Worm (Caenorhabditis elegans) whole organism, young adult: ENCODE data around the gene lsy-2.
A peak's percentile ranks its signal among the peaks of the same experiment; 100 is the strongest.

Experiments
- B0019.2 ChIP-seq: fragments of 200-800 bp; sonication (Bioruptor generic); conservative IDR thresholded peaks from 2 replicates; pipeline ENCODE4 v1.3.6; 2022; ENCODE audit warnings: missing genetic modification reagents, missing genetic modification characterization, missing compliant biosample characterization
- B0336.3 ChIP-seq: fragments of 200-800 bp; sonication (Bioruptor generic); IDR thresholded peaks from 2 replicates; pipeline ENCODE4 v1.3.6; 2022; ENCODE audit warnings: missing genetic modification characterization, missing compliant biosample characterization
- C17E4.6 ChIP-seq: fragments of 200-800 bp; sonication (Bioruptor generic); IDR thresholded peaks from 2 replicates; pipeline ENCODE4 v1.3.6; 2022; ENCODE audit warnings: missing genetic modification reagents, missing genetic modification characterization, missing compliant biosample characterization
- F10E7.11 ChIP-seq: sonication (generic microtip); optimal IDR thresholded peaks from 2 replicates; lab custom pipeline; 2017; ENCODE audit warnings: mild to moderate bottlenecking, missing genetic modification characterization, moderate library complexity, missing compliant biosample characterization
- F57A8.1 ChIP-seq: fragments of 200-800 bp; sonication (Bioruptor generic); optimal IDR thresholded peaks from 2 replicates; lab custom pipeline; 2018; ENCODE audit warnings: mild to moderate bottlenecking, missing genetic modification characterization, moderate library complexity, missing compliant biosample characterization
- T26A5.8 ChIP-seq: sonication (generic microtip); optimal IDR thresholded peaks from 2 replicates; lab custom pipeline; 2016; ENCODE audit warnings: missing genetic modification characterization, missing compliant biosample characterization
- Y53G8AR.9 ChIP-seq: fragments of 200-800 bp; sonication (Bioruptor generic); conservative IDR thresholded peaks from 2 replicates; pipeline ENCODE4 v1.3.6; 2022; ENCODE audit warnings: missing genetic modification reagents, missing genetic modification characterization, missing compliant biosample characterization
- Y56A3A.18 ChIP-seq: fragments of 200-800 bp; sonication (Bioruptor generic); IDR thresholded peaks from 2 replicates; pipeline ENCODE4 v1.3.6; 2022; ENCODE audit warnings: missing genetic modification reagents, missing genetic modification characterization, missing compliant biosample characterization
- ZK185.1 ChIP-seq: sonication (generic microtip); optimal IDR thresholded peaks from 2 replicates; lab custom pipeline; 2016; ENCODE audit warnings: mild to moderate bottlenecking, missing genetic modification characterization, missing compliant biosample characterization; ENCODE audit not compliant: poor library complexity, severe bottlenecking
- akir-1 ChIP-seq: fragments of 200-800 bp; sonication (Bioruptor generic); optimal IDR thresholded peaks from 2 replicates; lab custom pipeline; 2018; ENCODE audit warnings: mild to moderate bottlenecking, missing genetic modification characterization, moderate library complexity, missing compliant biosample characterization
- ama-1 ChIP-seq, 3 experiments: fragments of 150-350 bp in 1 of 3; sonication (generic microtip) in 2 of 3; optimal IDR thresholded peaks; 2 replicates each; lab custom pipeline; 2014 to 2018; ENCODE audit warnings: missing biosample characterization in 2 of 3, missing genetic modification characterization in 2 of 3, missing genetic modification reagents in 2 of 3
- attf-3 ChIP-seq: fragments of 200-800 bp; sonication (Bioruptor generic); conservative IDR thresholded peaks from 2 replicates; pipeline ENCODE4 v1.3.6; 2022; ENCODE audit warnings: missing genetic modification reagents, missing genetic modification characterization, missing compliant biosample characterization
- attf-5 ChIP-seq: fragments of 200-800 bp; sonication (Bioruptor generic); optimal IDR thresholded peaks from 2 replicates; lab custom pipeline; 2018; ENCODE audit warnings: mild to moderate bottlenecking, missing genetic modification characterization, missing compliant biosample characterization
- attf-6 ChIP-seq: fragments of 200-800 bp; sonication (Bioruptor generic); IDR thresholded peaks from 2 replicates; pipeline ENCODE4 v1.3.6; 2022; ENCODE audit warnings: missing genetic modification reagents, missing genetic modification characterization, missing compliant biosample characterization
- bed-1 ChIP-seq: fragments of 200-800 bp; sonication (Bioruptor generic); IDR thresholded peaks from 2 replicates; pipeline ENCODE4 v1.3.6; 2022; ENCODE audit warnings: missing genetic modification reagents, missing genetic modification characterization, missing compliant biosample characterization
- ceh-100 ChIP-seq: fragments of 200-800 bp; sonication (Bioruptor generic); IDR thresholded peaks from 2 replicates; pipeline ENCODE4 v1.3.6; 2022; ENCODE audit warnings: missing genetic modification reagents, missing genetic modification characterization, missing compliant biosample characterization
- die-1 ChIP-seq: sonication (generic microtip); optimal IDR thresholded peaks from 2 replicates; lab custom pipeline; 2016; ENCODE audit warnings: missing genotype, mild to moderate bottlenecking, missing genetic modification characterization, missing compliant biosample characterization
- egl-44 ChIP-seq: fragments of 200-800 bp; sonication (Bioruptor generic); IDR thresholded peaks from 2 replicates; pipeline ENCODE4 v1.3.6; 2022; ENCODE audit warnings: missing genetic modification reagents, missing genetic modification characterization, missing compliant biosample characterization
- egrh-3 ChIP-seq: fragments of 200-800 bp; sonication (Bioruptor generic); IDR thresholded peaks from 2 replicates; pipeline ENCODE4 v1.3.6; 2022; ENCODE audit warnings: missing genetic modification reagents, missing genetic modification characterization, missing compliant biosample characterization
- fkh-3 ChIP-seq: sonication (generic microtip); optimal IDR thresholded peaks from 2 replicates; lab custom pipeline; 2016; ENCODE audit warnings: mild to moderate bottlenecking, missing genetic modification characterization, missing compliant biosample characterization
- hlh-12 ChIP-seq: sonication (generic microtip); optimal IDR thresholded peaks from 2 replicates; lab custom pipeline; 2016; ENCODE audit warnings: missing genetic modification characterization, missing compliant biosample characterization
- hlh-26 ChIP-seq: fragments of 200-800 bp; sonication (Bioruptor generic); conservative IDR thresholded peaks from 2 replicates; pipeline ENCODE4 v1.3.6; 2022; ENCODE audit warnings: missing genetic modification reagents, missing genetic modification characterization, missing compliant biosample characterization
- hmg-1.2 ChIP-seq: fragments of 200-800 bp; sonication (Bioruptor generic); IDR thresholded peaks from 2 replicates; pipeline ENCODE4 v1.3.6; 2022; ENCODE audit warnings: missing genetic modification reagents, missing genetic modification characterization, missing compliant biosample characterization
- hrde-1 ChIP-seq: sonication (generic microtip); optimal IDR thresholded peaks from 2 replicates; lab custom pipeline; 2016; ENCODE audit warnings: missing genetic modification characterization, mild to moderate bottlenecking, missing compliant biosample characterization, moderate library complexity, missing genotype, missing genetic modification reagents, borderline replicate concordance
- lin-40 ChIP-seq: sonication (generic microtip); optimal IDR thresholded peaks from 2 replicates; lab custom pipeline; 2016; ENCODE audit warnings: missing genetic modification characterization, mild to moderate bottlenecking, missing compliant biosample characterization, missing genotype, missing genetic modification reagents
- lsl-1 ChIP-seq: fragments of 200-800 bp; sonication (Bioruptor generic); optimal IDR thresholded peaks from 2 replicates; lab custom pipeline; 2018; ENCODE audit warnings: mild to moderate bottlenecking, missing genetic modification characterization, moderate library complexity, missing compliant biosample characterization
- lsy-27 ChIP-seq: sonication (generic microtip); optimal IDR thresholded peaks from 2 replicates; lab custom pipeline; 2017; ENCODE audit warnings: missing genetic modification characterization, mild to moderate bottlenecking, missing compliant biosample characterization, antibody characterized with exemption, missing genotype, borderline replicate concordance; ENCODE audit not compliant: insufficient read depth
- madf-10 ChIP-seq: sonication (generic microtip); optimal IDR thresholded peaks from 2 replicates; lab custom pipeline; 2016; ENCODE audit warnings: mild to moderate bottlenecking, missing genetic modification characterization, missing compliant biosample characterization
- madf-6 ChIP-seq: fragments of 200-800 bp; sonication (Bioruptor generic); IDR thresholded peaks from 2 replicates; pipeline ENCODE4 v1.3.6; 2022; ENCODE audit warnings: missing genetic modification reagents, missing genetic modification characterization, missing compliant biosample characterization
- madf-8 ChIP-seq: fragments of 200-800 bp; sonication (Bioruptor generic); conservative IDR thresholded peaks from 2 replicates; pipeline ENCODE4 v1.3.6; 2022; ENCODE audit warnings: missing genetic modification reagents, missing genetic modification characterization, missing compliant biosample characterization
- mel-28 ChIP-seq: sonication (generic microtip); optimal IDR thresholded peaks from 2 replicates; lab custom pipeline; 2016; ENCODE audit warnings: borderline replicate concordance, mild to moderate bottlenecking, missing genetic modification characterization, missing compliant biosample characterization
- nfya-1 ChIP-seq: sonication (generic microtip); optimal IDR thresholded peaks from 2 replicates; lab custom pipeline; 2017; ENCODE audit warnings: antibody characterized with exemption, missing compliant biosample characterization, missing genetic modification characterization, borderline replicate concordance; ENCODE audit not compliant: insufficient read depth
- nfyb-1 ChIP-seq: fragments of 200-800 bp; sonication (Bioruptor generic); IDR thresholded peaks from 2 replicates; pipeline ENCODE4 v1.3.6; 2022; ENCODE audit warnings: missing genetic modification reagents, missing genetic modification characterization, missing compliant biosample characterization
- nhr-179 ChIP-seq: sonication (generic microtip); optimal IDR thresholded peaks from 2 replicates; lab custom pipeline; 2016; ENCODE audit warnings: mild to moderate bottlenecking, missing genetic modification characterization, missing compliant biosample characterization
- nhr-27 ChIP-seq: fragments of 200-800 bp; sonication (Bioruptor generic); optimal IDR thresholded peaks from 2 replicates; lab custom pipeline; 2018; ENCODE audit warnings: mild to moderate bottlenecking, missing genetic modification characterization, moderate library complexity, missing compliant biosample characterization
- nhr-80 ChIP-seq: sonication (generic microtip); optimal IDR thresholded peaks from 2 replicates; lab custom pipeline; 2016; ENCODE audit warnings: missing genetic modification characterization, missing compliant biosample characterization
- pha-4 ChIP-seq: fragments of 150-350 bp; sonication (generic microtip); optimal IDR thresholded peaks from 2 replicates; lab custom pipeline; 2014; ENCODE audit warnings: missing biosample characterization, missing genetic modification reagents, missing genetic modification characterization
- rec-8 ChIP-seq, 2 experiments: sonication (generic microtip); optimal IDR thresholded peaks; 2 replicates each; lab custom pipeline; 2016; ENCODE audit warnings: mild to moderate bottlenecking in 2 of 2, missing genetic modification characterization in 2 of 2, missing genetic modification reagents in 2 of 2, missing genotype in 2 of 2, missing biosample characterization in 1 of 2, missing compliant biosample characterization in 1 of 2, moderate library complexity in 1 of 2
- rpc-1 ChIP-seq, 2 experiments: fragments of 150-350 bp in 1 of 2; sonication (generic microtip) in 1 of 2; optimal IDR thresholded peaks; 2 replicates each; lab custom pipeline; 2014 to 2018; ENCODE audit warnings: missing biosample characterization in 1 of 2, missing genetic modification characterization in 1 of 2, missing genetic modification reagents in 1 of 2, missing genotype in 1 of 2
- sdz-38 ChIP-seq: sonication (generic microtip); optimal IDR thresholded peaks from 2 replicates; lab custom pipeline; 2016; ENCODE audit warnings: missing genotype, missing genetic modification characterization, missing compliant biosample characterization
- snpc-1.1 ChIP-seq: sonication (generic microtip); optimal IDR thresholded peaks from 2 replicates; lab custom pipeline; 2017; ENCODE audit warnings: missing genetic modification characterization, mild to moderate bottlenecking, missing compliant biosample characterization, antibody characterized with exemption, moderate library complexity, missing genotype, missing genetic modification reagents; ENCODE audit not compliant: insufficient read depth
- somi-1 ChIP-seq: fragments of 200-800 bp; sonication (Bioruptor generic); optimal IDR thresholded peaks from 2 replicates; lab custom pipeline; 2018; ENCODE audit warnings: mild to moderate bottlenecking, missing genetic modification characterization, missing compliant biosample characterization
- sptf-2 ChIP-seq: fragments of 200-800 bp; sonication (Bioruptor generic); optimal IDR thresholded peaks from 2 replicates; lab custom pipeline; 2018; ENCODE audit warnings: mild to moderate bottlenecking, missing genetic modification characterization, missing compliant biosample characterization
- tlf-1 ChIP-seq: fragments of 200-800 bp; sonication (Bioruptor generic); optimal IDR thresholded peaks from 2 replicates; lab custom pipeline; 2018; ENCODE audit warnings: mild to moderate bottlenecking, missing genetic modification characterization, missing compliant biosample characterization
- xnd-1 ChIP-seq: sonication (generic microtip); optimal IDR thresholded peaks from 2 replicates; lab custom pipeline; 2016; ENCODE audit warnings: missing genotype, missing genetic modification reagents, missing genetic modification characterization, missing compliant biosample characterization
- zim-3 ChIP-seq: sonication (generic microtip); optimal IDR thresholded peaks from 2 replicates; lab custom pipeline; 2017; ENCODE audit warnings: mild to moderate bottlenecking, missing genetic modification characterization, moderate library complexity, missing compliant biosample characterization
- ztf-6 ChIP-seq: fragments of 200-800 bp; sonication (Bioruptor generic); IDR thresholded peaks from 2 replicates; pipeline ENCODE4 v1.3.6; 2022; ENCODE audit warnings: missing genetic modification reagents, missing genetic modification characterization, missing compliant biosample characterization

The lsy-2 gene

ce11 chrX:2071392-2072001 is 18.0 kb upstream of the lsy-2 start (continued):
- TF ChIP-seq nhr-179, result no peak
- TF ChIP-seq attf-3, result no peak
- no peak for TF ChIP-seq attf-6 (GFP tag; lab: Robert Waterston, UW)
- no peak for TF ChIP-seq ama-1 (optimal IDR thresholded peaks at IDR 0.05; lab: Kevin White, UChicago)
- no peak for TF ChIP-seq ama-1 (GFP tag; optimal IDR thresholded peaks at IDR 0.05; lab: Kevin White, UChicago)
- no peak for TF ChIP-seq Y53G8AR.9 (GFP tag; lab: Robert Waterston, UW)
- TF ChIP-seq pha-4 (tag; lab: Kevin White, UChicago), result no peak
- TF ChIP-seq lin-40 (tag; lab: Kevin White, UChicago), result peak; percentile 70
- no peak for TF ChIP-seq fkh-3 (tag; lab: Kevin White, UChicago)
- TF ChIP-seq somi-1 (GFP tag; lab: Kevin White, UChicago), result peak; percentile 31
- TF ChIP-seq madf-6 (GFP tag; lab: Robert Waterston, UW), result no peak
- TF ChIP-seq rec-8 (tag; optimal IDR thresholded peaks at IDR 0.05; lab: Kevin White, UChicago), result no peak
- peak; percentile 65 for TF ChIP-seq attf-5 (GFP tag; lab: Kevin White, UChicago)
- no peak for TF ChIP-seq hlh-12
- no peak for TF ChIP-seq F10E7.11 (tag; lab: Kevin White, UChicago)
- no peak for TF ChIP-seq egrh-3
- no peak for TF ChIP-seq bed-1
- no peak for TF ChIP-seq tlf-1 (GFP tag; lab: Kevin White, UChicago)
- TF ChIP-seq C17E4.6, result no peak
- TF ChIP-seq B0019.2 (GFP tag; lab: Robert Waterston, UW), result no peak
- no peak for TF ChIP-seq rpc-1 (optimal IDR thresholded peaks at IDR 0.05; lab: Kevin White, UChicago)
- no peak for TF ChIP-seq rpc-1 (tag; optimal IDR thresholded peaks at IDR 0.05; lab: Kevin White, UChicago)
- TF ChIP-seq hlh-26 (GFP tag; lab: Robert Waterston, UW), result no peak
- no peak; the same call in 1 of the 2 replicates for TF ChIP-seq B0336.3 (GFP tag; lab: Robert Waterston, UW)
- no peak for TF ChIP-seq mel-28 (tag; lab: Kevin White, UChicago)
- TF ChIP-seq akir-1 (GFP tag; lab: Kevin White, UChicago), result peak; percentile 40
- TF ChIP-seq hmg-1.2 (GFP tag; lab: Robert Waterston, UW), result peak; percentile 34; the same call in 1 of the 2 replicates
- TF ChIP-seq madf-10, result no peak
- no peak for TF ChIP-seq nhr-27 (tag; lab: Kevin White, UChicago)
- no peak for TF ChIP-seq ztf-6 (GFP tag; lab: Robert Waterston, UW)
- TF ChIP-seq ceh-100, result no peak
- no peak for TF ChIP-seq xnd-1 (tag; lab: Kevin White, UChicago)
- TF ChIP-seq nfya-1 (tag; lab: Kevin White, UChicago), result no peak
- TF ChIP-seq nfyb-1 (GFP tag; lab: Robert Waterston, UW), result no peak
- peak; percentile 34 for TF ChIP-seq nhr-80 (tag; lab: Kevin White, UChicago)
- no peak for TF ChIP-seq Y56A3A.18 (GFP tag; lab: Robert Waterston, UW)
- TF ChIP-seq T26A5.8 (tag; lab: Kevin White, UChicago), result no peak
- TF ChIP-seq ZK185.1 (tag; lab: Kevin White, UChicago), result no peak
- TF ChIP-seq lsl-1, result no peak
- TF ChIP-seq die-1 (tag; lab: Kevin White, UChicago), result no peak
- TF ChIP-seq sdz-38, result no peak
- TF ChIP-seq snpc-1.1 (tag; lab: Kevin White, UChicago), result no peak
- no peak for TF ChIP-seq F57A8.1 (GFP tag; lab: Kevin White, UChicago)
- TF ChIP-seq sptf-2 (GFP tag; lab: Kevin White, UChicago), result no peak
- TF ChIP-seq zim-3, result no peak
- TF ChIP-seq hrde-1 (tag; lab: Kevin White, UChicago), result no peak
- TF ChIP-seq lsy-27 (tag; lab: Kevin White, UChicago), result no peak
- no peak for TF ChIP-seq madf-8 (GFP tag; lab: Robert Waterston, UW)
- TF ChIP-seq egl-44, result no peak
